Worm (Caenorhabditis elegans): ENCODE measurements around the gene pkd-2.

The pkd-2 gene

DNA sequence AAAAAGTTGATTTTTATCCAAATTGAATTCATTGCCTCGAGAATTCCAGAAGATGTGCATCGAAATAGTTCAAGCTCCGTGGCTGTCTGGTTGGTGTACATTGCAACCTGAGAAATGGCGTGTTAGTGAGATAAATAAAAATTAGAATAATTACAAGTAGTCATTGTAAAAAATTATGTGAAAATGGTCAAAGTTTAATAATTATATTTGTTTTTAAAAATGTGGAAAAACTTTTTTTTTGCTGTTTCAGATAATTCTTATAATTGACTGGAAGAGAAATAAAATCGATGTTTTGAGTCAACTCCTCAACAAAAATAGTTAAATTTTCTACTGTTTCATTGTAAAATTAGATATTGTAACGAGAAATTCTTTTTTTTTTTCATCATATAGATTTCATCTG, 31.9 kb downstream of the pkd-2 start, which contains the start of gene sra-30:
sra-30 (minus strand) TSS at position 101 of the 400 bp plus-strand sequence.
- TF ChIP-seq tbx-37 (GFP tag; conservative IDR thresholded peaks at IDR 0.05), result no peak
- no peak for TF ChIP-seq hnd-1 (tag; optimal IDR thresholded peaks at IDR 0.05)
- no peak for TF ChIP-seq aly-1 (tag; optimal IDR thresholded peaks at IDR 0.05)

DNA sequence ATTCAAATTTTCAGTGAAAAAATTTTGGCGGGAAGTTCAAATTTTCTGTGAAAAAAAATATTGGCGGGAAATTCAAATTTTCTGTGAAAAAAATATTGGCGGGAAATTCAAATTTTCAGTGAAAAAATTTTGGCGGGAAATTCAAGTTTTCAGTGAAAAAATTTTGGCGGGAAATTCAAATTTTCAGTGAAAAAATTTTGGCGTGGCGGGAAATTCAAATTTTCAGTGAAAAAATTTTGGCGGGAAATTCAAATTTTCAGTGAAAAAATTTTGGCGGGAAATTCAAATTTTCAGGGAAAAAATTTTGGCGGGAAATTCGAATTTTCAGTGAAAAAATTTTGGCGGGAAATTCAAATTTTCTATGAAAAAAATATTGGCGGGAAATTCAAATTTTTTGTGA, 45.3 kb downstream of the pkd-2 start:
- peak; percentile 81 for TF ChIP-seq pes-1 (GFP tag; IDR thresholded peaks at IDR 0.05)
- TF ChIP-seq flt-1 (GFP tag; IDR thresholded peaks at IDR 0.05), result 0 out of 2 replicates have a peak, but pooled peaks have one; percentile 35
- TF ChIP-seq sea-1 (GFP tag; conservative IDR thresholded peaks at IDR 0.05), result 0 out of 2 replicates have a peak, but pooled peaks have one; percentile 64
- TF ChIP-seq tbx-37 (GFP tag; conservative IDR thresholded peaks at IDR 0.05), result peak; percentile 70
- TF ChIP-seq scrt-1 (GFP tag; IDR thresholded peaks at IDR 0.05), result 0 out of 2 replicates have a peak, but pooled peaks have one; percentile 15

DNA sequence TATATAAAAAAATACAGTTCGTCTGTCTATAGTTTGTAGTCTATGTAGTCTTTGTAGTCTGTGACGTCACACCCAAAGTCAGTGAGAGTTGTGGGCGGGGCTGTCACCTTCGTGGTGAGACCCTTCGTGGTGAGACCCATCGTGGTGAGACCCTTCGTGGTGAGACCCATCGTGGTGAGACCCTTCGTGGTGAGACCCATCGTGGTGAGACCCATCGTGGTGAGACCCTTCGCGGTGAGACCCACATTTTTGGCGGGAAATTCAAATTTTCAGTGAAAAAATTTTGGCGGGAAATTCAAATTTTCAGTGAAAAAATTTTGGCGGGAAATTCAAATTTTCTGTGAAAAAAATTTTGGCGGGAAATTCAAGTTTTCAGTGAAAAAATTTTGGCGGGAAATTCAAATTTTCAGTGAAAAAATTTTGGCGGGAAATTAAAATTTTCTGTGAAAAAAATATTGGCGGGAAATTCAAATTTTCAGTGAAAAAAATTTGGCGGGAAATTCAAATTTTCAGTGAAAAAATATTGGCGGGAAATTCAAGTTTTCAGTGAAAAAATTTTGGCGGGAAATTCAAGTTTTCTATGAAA, 46.4 kb downstream of the pkd-2 start:
- TF ChIP-seq tbx-11 (GFP tag; IDR thresholded peaks at IDR 0.05) (0 out of 2 replicates have a peak, but pooled peaks have one; percentile 25), pes-1 (GFP tag; IDR thresholded peaks at IDR 0.05) (peak; percentile 52), sea-1 (GFP tag; conservative IDR thresholded peaks at IDR 0.05) (peak; percentile 62; the same call in 1 of the 2 replicates)

DNA sequence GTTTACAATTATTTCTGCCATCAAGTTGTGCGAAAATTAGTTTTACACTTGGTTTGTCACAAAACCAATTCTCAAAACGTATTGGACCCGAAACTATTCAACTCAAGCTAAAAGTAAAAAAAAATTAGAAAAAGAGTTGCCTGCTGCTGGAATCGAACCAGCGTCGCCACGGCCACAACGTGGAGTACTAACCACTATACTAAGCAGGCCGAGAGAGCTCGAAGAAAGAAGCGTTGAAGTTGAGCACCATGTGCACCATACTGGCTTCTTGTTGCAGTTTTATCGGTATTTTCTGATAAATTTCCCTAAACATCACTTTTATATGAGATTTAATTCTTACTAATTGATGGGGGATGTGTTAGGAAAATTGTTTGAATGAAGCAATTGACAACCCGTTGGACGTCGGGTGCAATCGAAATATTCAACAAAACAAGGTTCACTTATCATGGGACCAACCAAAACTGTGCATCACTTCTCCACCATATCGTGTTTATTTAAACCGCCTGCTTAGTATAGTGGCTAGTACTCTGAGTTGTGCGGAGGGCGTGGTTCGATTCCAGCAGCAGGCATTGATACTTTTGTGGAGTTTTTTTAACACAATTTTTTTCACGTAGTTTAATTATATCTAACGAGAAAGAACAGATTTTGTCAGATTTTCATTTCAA, 47.1 kb downstream of the pkd-2 start:
- TF ChIP-seq flt-1 (GFP tag; IDR thresholded peaks at IDR 0.05) (no peak), tbx-37 (GFP tag; conservative IDR thresholded peaks at IDR 0.05) (no peak), ets-7 (tag; optimal IDR thresholded peaks at IDR 0.05) (no peak), hmg-4 (GFP tag; optimal IDR thresholded peaks at IDR 0.05) (no peak), B0310.2 (tag; optimal IDR thresholded peaks at IDR 0.05) (no peak), pes-1 (GFP tag; IDR thresholded peaks at IDR 0.05) (no peak), F13C5.2 (tag; optimal IDR thresholded peaks at IDR 0.05) (no peak), scrt-1 (GFP tag; IDR thresholded peaks at IDR 0.05) (no peak), sea-1 (GFP tag; conservative IDR thresholded peaks at IDR 0.05) (no peak), aly-1 (tag; optimal IDR thresholded peaks at IDR 0.05) (no peak), hmbx-1 (tag; optimal IDR thresholded peaks at IDR 0.05) (no peak), ceh-13 (GFP tag; optimal IDR thresholded peaks at IDR 0.05) (no peak), ceh-36 (tag; optimal IDR thresholded peaks at IDR 0.05) (no peak), hnd-1 (tag; optimal IDR thresholded peaks at IDR 0.05) (no peak)

DNA sequence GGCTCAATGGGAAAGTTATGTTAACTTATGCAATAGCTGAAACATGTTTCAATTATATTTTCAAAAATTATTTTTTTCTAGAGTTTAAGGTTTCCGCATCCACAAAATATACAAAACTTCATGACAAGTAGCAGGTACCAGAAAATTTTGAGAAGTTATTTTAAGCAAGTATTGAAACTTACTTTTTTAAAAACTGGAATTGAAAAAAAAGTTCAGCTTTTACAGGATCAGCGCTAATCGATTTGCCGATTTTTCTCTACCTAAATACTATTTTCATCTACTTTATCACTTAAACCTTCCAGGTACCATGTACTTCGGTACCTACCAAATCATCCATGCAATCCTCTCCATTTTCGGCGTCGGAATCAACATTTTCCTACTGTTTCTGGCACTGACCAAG, 55.2 kb downstream of the pkd-2 start, which contains the start of gene srd-23:
srd-23 (plus strand) TSS at position 301 of the 400 bp plus-strand sequence.
- TF ChIP-seq scrt-1 (GFP tag; IDR thresholded peaks at IDR 0.05) (no peak), sea-1 (GFP tag; conservative IDR thresholded peaks at IDR 0.05) (no peak), hmbx-1 (tag; optimal IDR thresholded peaks at IDR 0.05) (no peak), ceh-36 (tag; optimal IDR thresholded peaks at IDR 0.05) (no peak), aly-1 (tag; optimal IDR thresholded peaks at IDR 0.05) (no peak), B0310.2 (tag; optimal IDR thresholded peaks at IDR 0.05) (no peak), tra-4 (tag; optimal IDR thresholded peaks at IDR 0.05) (no peak), F13C5.2 (tag; optimal IDR thresholded peaks at IDR 0.05) (no peak), tbx-37 (GFP tag; conservative IDR thresholded peaks at IDR 0.05) (no peak), hnd-1 (tag; optimal IDR thresholded peaks at IDR 0.05) (no peak), ama-1 (optimal IDR thresholded peaks at IDR 0.05) (no peak), hmg-4 (GFP tag; optimal IDR thresholded peaks at IDR 0.05) (no peak), flt-1 (GFP tag; IDR thresholded peaks at IDR 0.05) (no peak), ceh-13 (GFP tag; optimal IDR thresholded peaks at IDR 0.05) (no peak), ets-7 (tag; optimal IDR thresholded peaks at IDR 0.05) (no peak), pes-1 (GFP tag; IDR thresholded peaks at IDR 0.05) (no peak), tbx-11 (GFP tag; IDR thresholded peaks at IDR 0.05) (no peak)

Data from whole organism, early embryonic.